Fruit fly (Drosophila melanogaster): ENCODE results near the gene CG13670.
A peak's percentile ranks its signal among the peaks of the same experiment; 100 is the strongest.

Gene CG13670

DNA sequence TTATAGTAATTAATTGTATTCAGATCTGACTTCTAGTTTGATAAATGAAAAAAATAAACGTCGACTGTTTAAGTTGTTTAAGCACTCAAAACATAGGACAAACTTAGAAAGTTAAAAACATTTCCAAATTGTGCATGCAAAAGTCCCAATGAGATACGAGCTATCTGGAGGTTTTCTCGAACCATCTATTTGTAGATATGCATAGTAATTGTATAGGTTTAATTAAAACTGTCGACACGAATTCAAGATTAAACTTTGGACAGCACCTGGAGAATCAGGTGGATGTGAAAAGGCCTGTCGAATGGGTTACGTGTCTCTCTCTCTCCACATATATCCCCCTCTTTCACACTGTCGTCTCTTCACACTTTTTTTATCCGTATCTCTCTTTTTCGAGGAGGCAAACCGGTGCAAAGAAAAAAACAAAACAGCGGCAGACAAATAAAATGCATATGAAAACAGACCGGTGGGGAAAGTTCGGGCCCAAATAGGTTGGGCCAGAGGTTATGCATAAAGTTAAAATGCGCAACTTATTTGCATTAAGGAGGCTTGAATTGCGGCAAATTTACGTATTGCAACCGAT lies 39.6 kb downstream of the CG13670 start:
- TF ChIP-seq CG4496 (GFP tag; IDR thresholded peaks at IDR 0.05) (peak; percentile 50; the same call in 1 of the 3 replicates), CG12605 (GFP tag; IDR thresholded peaks at IDR 0.05) (peak; percentile 81), CG10348 (GFP tag; IDR thresholded peaks at IDR 0.05) (no peak), fd96Ca (GFP tag; IDR thresholded peaks at IDR 0.05) (peak; percentile 45; the same call in 1 of the 3 replicates), CG8159 (tag; optimal IDR thresholded peaks at IDR 0.05) (peak; percentile 52), D1 (tag; optimal IDR thresholded peaks at IDR 0.05) (no peak), CG15710 (tag; optimal IDR thresholded peaks at IDR 0.05) (peak; percentile 55), CG34367 (tag; optimal IDR thresholded peaks at IDR 0.05) (peak; percentile 63), rn (GFP tag; IDR thresholded peaks at IDR 0.05) (0 out of 2 replicates have a peak, but pooled peaks have one; percentile 26), CG8301 (tag; optimal IDR thresholded peaks at IDR 0.05) (peak; percentile 53), CG32121 (GFP tag; IDR thresholded peaks at IDR 0.05) (0 out of 2 replicates have a peak, but pooled peaks have one; percentile 10), CG17806 (tag; optimal IDR thresholded peaks at IDR 0.05) (peak; percentile 41), gl (tag; optimal IDR thresholded peaks at IDR 0.05) (peak; percentile 84), CG13204 (GFP tag; optimal IDR thresholded peaks at IDR 0.05) (peak; percentile 61), Snoo (tag; optimal IDR thresholded peaks at IDR 0.05) (no peak), Pif1B (GFP tag; optimal IDR thresholded peaks at IDR 0.05) (no peak), EcR (GFP tag; optimal IDR thresholded peaks at IDR 0.05) (no peak), Ets98B (GFP tag; IDR thresholded peaks at IDR 0.05) (peak; percentile 26; the same call in 1 of the 2 replicates), CG9948 (tag; optimal IDR thresholded peaks at IDR 0.05) (peak; percentile 36), Pif1A (GFP tag; optimal IDR thresholded peaks at IDR 0.05) (peak; percentile 3), CG14655 (GFP tag; optimal IDR thresholded peaks at IDR 0.05) (peak; percentile 56)

DNA sequence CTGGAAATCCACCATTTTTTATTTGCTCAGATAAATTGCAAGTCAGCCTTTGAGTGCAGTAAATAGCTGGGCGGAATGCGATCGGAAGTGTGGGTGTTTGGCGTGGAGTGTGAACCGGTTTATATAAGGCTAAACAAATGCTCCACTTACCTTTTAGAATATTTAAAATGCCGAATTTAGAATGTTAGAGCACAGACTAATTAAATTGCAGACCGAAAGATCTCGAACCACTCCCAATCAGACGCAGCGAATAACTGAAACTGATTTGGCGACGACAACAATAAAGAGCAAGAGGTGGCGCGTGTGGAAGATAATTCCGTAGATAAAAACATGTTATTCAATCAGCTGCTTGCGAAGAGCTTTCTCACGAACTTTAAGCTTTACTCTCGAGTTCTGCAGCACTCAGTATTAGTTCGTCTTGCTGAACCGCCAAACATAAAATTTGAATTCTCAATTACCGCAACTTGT lies 40.1 kb downstream of the CG13670 start, which contains the start of gene Idh:
Gene Idh, minus strand, starts transcription at position 264 of the 468 bp plus-strand sequence.
- TF ChIP-seq CG4496 (GFP tag; IDR thresholded peaks at IDR 0.05): peak; percentile 7; the same call in 1 of the 3 replicates
- TF ChIP-seq CG14655 (GFP tag; optimal IDR thresholded peaks at IDR 0.05): peak; percentile 15
- TF ChIP-seq fd96Ca (GFP tag; IDR thresholded peaks at IDR 0.05): no peak; the same call in 2 of the 3 replicates
- peak; percentile 9; the same call in 1 of the 2 replicates for TF ChIP-seq CG12605 (GFP tag; IDR thresholded peaks at IDR 0.05)
- no peak for TF ChIP-seq rn (GFP tag; IDR thresholded peaks at IDR 0.05)
- TF ChIP-seq CG34367 (tag; optimal IDR thresholded peaks at IDR 0.05): no peak
- peak; percentile 7 for TF ChIP-seq CG8301 (tag; optimal IDR thresholded peaks at IDR 0.05)
- TF ChIP-seq Pif1A (GFP tag; optimal IDR thresholded peaks at IDR 0.05): no peak
- TF ChIP-seq Ets98B (GFP tag; IDR thresholded peaks at IDR 0.05): peak; percentile 29; the same call in 1 of the 2 replicates
- TF ChIP-seq CG17806 (tag; optimal IDR thresholded peaks at IDR 0.05): no peak
- TF ChIP-seq CG10348 (GFP tag; IDR thresholded peaks at IDR 0.05): no peak
- TF ChIP-seq Pif1B (GFP tag; optimal IDR thresholded peaks at IDR 0.05): no peak
- TF ChIP-seq CG32121 (GFP tag; IDR thresholded peaks at IDR 0.05): no peak; the same call in 1 of the 2 replicates
- no peak for TF ChIP-seq CG8159 (tag; optimal IDR thresholded peaks at IDR 0.05)
- TF ChIP-seq CG15710 (tag; optimal IDR thresholded peaks at IDR 0.05): no peak
- TF ChIP-seq gl (tag; optimal IDR thresholded peaks at IDR 0.05): no peak
- TF ChIP-seq CG13204 (GFP tag; optimal IDR thresholded peaks at IDR 0.05): no peak
- TF ChIP-seq CG9948 (tag; optimal IDR thresholded peaks at IDR 0.05): no peak
- TF ChIP-seq D1 (tag; optimal IDR thresholded peaks at IDR 0.05): peak; percentile 50
- TF ChIP-seq EcR (GFP tag; optimal IDR thresholded peaks at IDR 0.05): peak; percentile 17
- TF ChIP-seq Snoo (tag; optimal IDR thresholded peaks at IDR 0.05): peak; percentile 13

DNA sequence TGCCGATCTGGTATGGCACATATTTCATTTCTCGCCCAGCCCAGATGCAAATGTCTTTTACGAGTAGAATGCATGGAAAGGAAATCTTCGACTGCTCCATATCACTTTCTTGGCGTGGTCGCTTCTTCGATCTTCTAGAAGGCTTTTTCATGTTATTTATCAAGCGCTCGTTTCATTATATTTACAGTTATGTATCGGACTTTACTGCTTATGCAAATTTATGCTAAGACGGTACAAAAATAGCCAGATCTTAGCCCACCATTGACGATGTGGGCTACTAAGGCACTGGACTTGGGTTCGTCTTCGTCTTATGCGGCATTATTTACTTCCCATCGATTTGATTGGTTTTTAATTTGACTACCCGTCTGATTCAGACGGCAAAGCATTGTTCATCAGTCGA lies 42.7 kb downstream of the CG13670 start:
- TF ChIP-seq CG32121 (GFP tag; IDR thresholded peaks at IDR 0.05) (no peak), Pif1A (GFP tag; optimal IDR thresholded peaks at IDR 0.05) (no peak), CG9948 (tag; optimal IDR thresholded peaks at IDR 0.05) (no peak), CG8159 (tag; optimal IDR thresholded peaks at IDR 0.05) (no peak), CG34367 (tag; optimal IDR thresholded peaks at IDR 0.05) (no peak), CG10348 (GFP tag; IDR thresholded peaks at IDR 0.05) (no peak), CG15710 (tag; optimal IDR thresholded peaks at IDR 0.05) (no peak), D1 (tag; optimal IDR thresholded peaks at IDR 0.05) (no peak), CG8301 (tag; optimal IDR thresholded peaks at IDR 0.05) (no peak), EcR (GFP tag; optimal IDR thresholded peaks at IDR 0.05) (no peak), rn (GFP tag; IDR thresholded peaks at IDR 0.05) (no peak), CG13204 (GFP tag; optimal IDR thresholded peaks at IDR 0.05) (no peak), CG12605 (GFP tag; IDR thresholded peaks at IDR 0.05) (no peak), CG14655 (GFP tag; optimal IDR thresholded peaks at IDR 0.05) (no peak), Pif1B (GFP tag; optimal IDR thresholded peaks at IDR 0.05) (no peak), CG4496 (GFP tag; IDR thresholded peaks at IDR 0.05) (no peak), CG17806 (tag; optimal IDR thresholded peaks at IDR 0.05) (no peak), Ets98B (GFP tag; IDR thresholded peaks at IDR 0.05) (no peak), fd96Ca (GFP tag; IDR thresholded peaks at IDR 0.05) (no peak), Snoo (tag; optimal IDR thresholded peaks at IDR 0.05) (no peak)

DNA sequence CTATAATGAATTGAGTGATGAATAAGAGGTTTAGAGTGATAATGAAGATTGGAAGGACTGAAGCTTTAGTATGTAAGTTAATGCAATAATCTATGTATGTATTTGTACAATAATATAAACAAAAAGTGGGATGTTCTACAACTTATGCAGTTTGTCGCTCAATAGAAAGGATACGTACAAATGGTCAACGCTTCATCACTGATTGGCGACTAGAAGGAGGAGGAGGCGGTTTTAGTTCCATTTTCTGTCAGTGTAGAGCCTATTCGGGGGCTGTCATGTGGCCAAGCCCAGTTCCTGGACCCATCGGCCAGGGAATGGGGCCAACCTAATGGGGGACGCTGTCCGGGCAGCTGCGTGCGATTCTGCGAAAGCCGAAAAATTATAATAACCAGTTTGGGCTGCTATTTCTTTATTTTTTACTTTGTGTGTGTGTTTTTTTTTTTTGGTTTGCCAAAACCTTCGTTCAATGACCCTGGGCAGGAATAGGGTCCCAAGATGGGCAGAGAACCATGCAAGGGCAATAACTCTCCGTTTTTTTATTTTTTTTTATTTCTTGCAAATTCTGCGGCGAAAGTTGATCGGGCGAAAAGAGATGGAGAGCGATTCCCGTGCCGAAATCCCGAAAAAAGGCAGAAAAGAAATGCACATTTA lies 48.3 kb downstream of the CG13670 start:
- 0 out of 3 replicates have a peak, but pooled peaks have one; percentile 15 for TF ChIP-seq CG4496 (GFP tag; IDR thresholded peaks at IDR 0.05)
- no peak for TF ChIP-seq CG8159 (tag; optimal IDR thresholded peaks at IDR 0.05)
- TF ChIP-seq CG8301 (tag; optimal IDR thresholded peaks at IDR 0.05): peak; percentile 19
- TF ChIP-seq Snoo (tag; optimal IDR thresholded peaks at IDR 0.05): peak; percentile 57
- TF ChIP-seq CG14655 (GFP tag; optimal IDR thresholded peaks at IDR 0.05): peak; percentile 45

DNA sequence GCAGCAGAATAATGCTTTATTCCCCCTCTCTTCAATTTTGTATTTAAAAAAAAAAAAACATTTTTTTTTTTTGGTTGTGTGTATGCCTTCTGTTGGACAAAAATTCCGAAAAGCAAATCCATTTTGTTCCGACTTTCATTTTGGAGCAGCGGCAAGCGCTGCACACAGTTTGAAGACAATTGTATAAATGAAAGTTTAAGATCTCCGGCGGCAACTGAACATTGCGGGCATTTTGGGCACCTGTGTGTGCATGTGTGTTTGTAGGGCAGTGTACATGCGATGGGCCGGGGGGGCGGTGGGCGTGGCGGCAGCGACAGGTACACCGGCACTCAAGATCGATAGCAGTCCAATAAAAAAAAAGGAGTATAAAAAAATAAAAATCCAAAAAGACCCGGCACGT lies 48.9 kb downstream of the CG13670 start:
- TF ChIP-seq CG14655 (GFP tag; optimal IDR thresholded peaks at IDR 0.05) (no peak), Snoo (tag; optimal IDR thresholded peaks at IDR 0.05) (no peak), gl (tag; optimal IDR thresholded peaks at IDR 0.05) (no peak), CG8301 (tag; optimal IDR thresholded peaks at IDR 0.05) (no peak), CG15710 (tag; optimal IDR thresholded peaks at IDR 0.05) (no peak), EcR (GFP tag; optimal IDR thresholded peaks at IDR 0.05) (no peak), CG12605 (GFP tag; IDR thresholded peaks at IDR 0.05) (no peak), D1 (tag; optimal IDR thresholded peaks at IDR 0.05) (no peak), CG34367 (tag; optimal IDR thresholded peaks at IDR 0.05) (no peak), CG13204 (GFP tag; optimal IDR thresholded peaks at IDR 0.05) (no peak)

Measured in whole organism, pupa.